Worm (Caenorhabditis elegans) whole organism, L1 larva: ENCODE results near the gene K12H6.8.

Experiments used
- C04F5.9 ChIP-seq: sonication (generic microtip); optimal IDR thresholded peaks from 2 replicates; lab custom pipeline; 2016; ENCODE audit warnings: missing genetic modification characterization, missing compliant biosample characterization
- aha-1 ChIP-seq: fragments of 150-350 bp; optimal IDR thresholded peaks from 2 replicates; lab custom pipeline; 2014; ENCODE audit warnings: missing biosample characterization, missing genetic modification characterization
- alr-1 ChIP-seq: fragments of 200-800 bp; sonication (Bioruptor generic); optimal IDR thresholded peaks from 2 replicates; lab custom pipeline; 2018; ENCODE audit warnings: borderline replicate concordance, mild to moderate bottlenecking, missing genetic modification characterization, missing compliant biosample characterization
- blmp-1 ChIP-seq: fragments of 150-350 bp; optimal IDR thresholded peaks from 2 replicates; lab custom pipeline; 2014; ENCODE audit warnings: missing biosample characterization, missing genetic modification characterization
- ceh-63 ChIP-seq: fragments of 200-800 bp; sonication (Bioruptor generic); optimal IDR thresholded peaks from 2 replicates; lab custom pipeline; 2018; ENCODE audit warnings: mild to moderate bottlenecking, missing genetic modification characterization, missing compliant biosample characterization
- ceh-82 ChIP-seq, 3 experiments: fragments of 150-350 bp in 1 of 3; sonication (generic microtip) in 2 of 3; optimal IDR thresholded peaks; 2 replicates each; lab custom pipeline; 2014 to 2017; ENCODE audit warnings: missing biosample characterization in 3 of 3, missing genetic modification characterization in 3 of 3
- dpl-1 ChIP-seq, 3 experiments: fragments of 150-350 bp in 2 of 3; sonication (generic microtip) in 1 of 3; optimal IDR thresholded peaks; 2 replicates each; lab custom pipeline; 2014 to 2017; ENCODE audit warnings: missing biosample characterization in 3 of 3, missing genetic modification characterization in 3 of 3, missing genetic modification reagents in 3 of 3
- dsc-1 ChIP-seq: sonication (generic microtip); optimal IDR thresholded peaks from 2 replicates; lab custom pipeline; 2016; ENCODE audit warnings: mild to moderate bottlenecking, missing genetic modification characterization, missing compliant biosample characterization
- efl-1 ChIP-seq, 4 experiments: fragments of 150-350 bp; optimal IDR thresholded peaks in 3 of 4; peaks in 1 of 4; 1 replicate in 1 of 4; 2 replicates in 3 of 4; lab custom pipeline; 2014; ENCODE audit warnings: missing biosample characterization in 2 of 4, missing genetic modification characterization in 2 of 4, missing genetic modification reagents in 2 of 4
- egl-27 ChIP-seq, 2 experiments: fragments of 150-350 bp in 1 of 2; sonication (generic microtip); optimal IDR thresholded peaks; 3 replicates each; lab custom pipeline; 2017 to 2018; ENCODE audit warnings: missing biosample characterization in 2 of 2, missing genetic modification characterization in 2 of 2, missing genetic modification reagents in 2 of 2
- ets-5 ChIP-seq: fragments of 200-800 bp; sonication (Bioruptor generic); IDR thresholded peaks from 2 replicates; pipeline ENCODE4 v1.3.6; 2022; ENCODE audit warnings: missing genetic modification characterization, missing compliant biosample characterization
- fkh-10 ChIP-seq: sonication (generic microtip); optimal IDR thresholded peaks from 2 replicates; lab custom pipeline; 2017; ENCODE audit warnings: missing biosample characterization, missing genetic modification reagents, missing genetic modification characterization
- fkh-4 ChIP-seq: sonication (generic microtip); optimal IDR thresholded peaks from 2 replicates; lab custom pipeline; 2016; ENCODE audit warnings: missing compliant biosample characterization, missing genetic modification characterization, borderline replicate concordance
- fkh-8 ChIP-seq: sonication (generic microtip); optimal IDR thresholded peaks from 2 replicates; lab custom pipeline; 2016; ENCODE audit warnings: mild to moderate bottlenecking, missing genetic modification characterization, missing compliant biosample characterization
- grh-1 ChIP-seq: fragments of 200-800 bp; sonication (Bioruptor generic); IDR thresholded peaks from 2 replicates; pipeline ENCODE4 v1.3.6; 2022; ENCODE audit warnings: missing genetic modification reagents, missing genetic modification characterization, missing compliant biosample characterization
- hlh-17 ChIP-seq: fragments of 200-800 bp; sonication (Bioruptor generic); optimal IDR thresholded peaks from 2 replicates; lab custom pipeline; 2018; ENCODE audit warnings: missing genetic modification characterization, mild to moderate bottlenecking, missing compliant biosample characterization, moderate library complexity, borderline replicate concordance
- irx-1 ChIP-seq: sonication (generic microtip); optimal IDR thresholded peaks from 2 replicates; lab custom pipeline; 2016; ENCODE audit warnings: missing genetic modification characterization, missing compliant biosample characterization
- isw-1 ChIP-seq: fragments of 200-800 bp; sonication (Bioruptor generic); IDR thresholded peaks from 2 replicates; pipeline ENCODE4 v1.3.6; 2022; ENCODE audit warnings: missing genetic modification characterization, missing compliant biosample characterization
- lin-15B ChIP-seq: fragments of 150-350 bp; sonication (generic microtip); optimal IDR thresholded peaks from 3 replicates; lab custom pipeline; 2014; ENCODE audit warnings: missing biosample characterization, missing genetic modification characterization
- lin-35 ChIP-seq, 2 experiments: fragments of 150-350 bp; optimal IDR thresholded peaks; 2 replicates each; lab custom pipeline; 2014; ENCODE audit warnings: missing biosample characterization in 2 of 2, missing genetic modification characterization in 2 of 2, missing genetic modification reagents in 2 of 2
- lir-3 ChIP-seq: sonication (generic microtip); optimal IDR thresholded peaks from 2 replicates; lab custom pipeline; 2016; ENCODE audit warnings: mild to moderate bottlenecking, missing genetic modification characterization, moderate library complexity, missing compliant biosample characterization; ENCODE audit not compliant: poor library complexity
- lsy-2 ChIP-seq, 2 experiments: fragments of 150-350 bp; optimal IDR thresholded peaks; 2 replicates each; lab custom pipeline; 2014; ENCODE audit warnings: missing biosample characterization in 2 of 2, missing genetic modification characterization in 2 of 2
- mab-9 ChIP-seq: fragments of 200-800 bp; sonication (Bioruptor generic); IDR thresholded peaks from 2 replicates; pipeline ENCODE4 v1.3.6; 2022; ENCODE audit warnings: missing genetic modification reagents, missing genetic modification characterization, missing compliant biosample characterization
- mep-1 ChIP-seq: fragments of 150-350 bp; optimal IDR thresholded peaks from 2 replicates; lab custom pipeline; 2014; ENCODE audit warnings: missing biosample characterization, missing genetic modification characterization
- nhr-20 ChIP-seq: sonication (generic microtip); optimal IDR thresholded peaks from 2 replicates; lab custom pipeline; 2016; ENCODE audit warnings: mild to moderate bottlenecking, missing genetic modification characterization, missing compliant biosample characterization
- nhr-28 ChIP-seq: fragments of 150-350 bp; optimal IDR thresholded peaks from 2 replicates; lab custom pipeline; 2014; ENCODE audit warnings: missing biosample characterization, missing genetic modification characterization
- nhr-71 ChIP-seq: sonication (generic microtip); optimal IDR thresholded peaks from 2 replicates; lab custom pipeline; 2016; ENCODE audit warnings: mild to moderate bottlenecking, missing genetic modification characterization, moderate library complexity, missing compliant biosample characterization
- nhr-85 ChIP-seq: sonication (generic microtip); peaks from one replicate; lab custom pipeline; 2016; ENCODE audit warnings: missing genetic modification characterization, inconsistent platforms, missing compliant biosample characterization
- pag-3 ChIP-seq: sonication (generic microtip); optimal IDR thresholded peaks from 2 replicates; lab custom pipeline; 2017; ENCODE audit warnings: missing genetic modification characterization, mild to moderate bottlenecking, missing compliant biosample characterization, antibody characterized with exemption, borderline replicate concordance; ENCODE audit not compliant: insufficient read depth
- pqm-1 ChIP-seq: sonication (generic microtip); optimal IDR thresholded peaks from 3 replicates; lab custom pipeline; 2017; ENCODE audit warnings: missing biosample characterization, missing genetic modification characterization
- snpc-4 ChIP-seq: fragments of 150-350 bp; optimal IDR thresholded peaks from 2 replicates; lab custom pipeline; 2014; ENCODE audit warnings: missing biosample characterization, missing genetic modification characterization
- snu-23 ChIP-seq: sonication (generic microtip); optimal IDR thresholded peaks from 2 replicates; lab custom pipeline; 2016; ENCODE audit warnings: missing genetic modification characterization, missing compliant biosample characterization
- swsn-7 ChIP-seq: sonication (generic microtip); optimal IDR thresholded peaks from 2 replicates; lab custom pipeline; 2016; ENCODE audit warnings: missing genetic modification characterization, missing compliant biosample characterization
- tbx-2 ChIP-seq: sonication (generic microtip); optimal IDR thresholded peaks from 2 replicates; lab custom pipeline; 2016; ENCODE audit warnings: missing genetic modification characterization, missing compliant biosample characterization
- tlp-1 ChIP-seq: fragments of 150-350 bp; optimal IDR thresholded peaks from 2 replicates; lab custom pipeline; 2014; ENCODE audit warnings: missing biosample characterization, missing genetic modification characterization
- unc-62 ChIP-seq: fragments of 150-350 bp; optimal IDR thresholded peaks from 2 replicates; lab custom pipeline; 2014; ENCODE audit warnings: missing biosample characterization, missing genetic modification reagents, missing genetic modification characterization
- unc-86 ChIP-seq: sonication (generic microtip); optimal IDR thresholded peaks from 2 replicates; lab custom pipeline; 2016; ENCODE audit warnings: missing genetic modification characterization, missing compliant biosample characterization
- vab-15 ChIP-seq: sonication (generic microtip); optimal IDR thresholded peaks from 2 replicates; lab custom pipeline; 2017; ENCODE audit warnings: missing genotype, mild to moderate bottlenecking, missing genetic modification characterization, missing compliant biosample characterization
- xbp-1 ChIP-seq: sonication (generic microtip); optimal IDR thresholded peaks from 2 replicates; lab custom pipeline; 2016; ENCODE audit warnings: missing genetic modification characterization, missing compliant biosample characterization
- zag-1 ChIP-seq: fragments of 150-350 bp; optimal IDR thresholded peaks from 2 replicates; lab custom pipeline; 2014; ENCODE audit warnings: missing biosample characterization, missing genetic modification characterization
- zip-4 ChIP-seq: fragments of 200-800 bp; sonication (Bioruptor generic); optimal IDR thresholded peaks from 2 replicates; lab custom pipeline; 2018; ENCODE audit warnings: mild to moderate bottlenecking, missing genetic modification characterization, moderate library complexity, missing compliant biosample characterization
- ztf-4 ChIP-seq: fragments of 150-350 bp; optimal IDR thresholded peaks from 2 replicates; lab custom pipeline; 2014; ENCODE audit warnings: missing biosample characterization, missing genetic modification characterization

K12H6.8 gene

DNA sequence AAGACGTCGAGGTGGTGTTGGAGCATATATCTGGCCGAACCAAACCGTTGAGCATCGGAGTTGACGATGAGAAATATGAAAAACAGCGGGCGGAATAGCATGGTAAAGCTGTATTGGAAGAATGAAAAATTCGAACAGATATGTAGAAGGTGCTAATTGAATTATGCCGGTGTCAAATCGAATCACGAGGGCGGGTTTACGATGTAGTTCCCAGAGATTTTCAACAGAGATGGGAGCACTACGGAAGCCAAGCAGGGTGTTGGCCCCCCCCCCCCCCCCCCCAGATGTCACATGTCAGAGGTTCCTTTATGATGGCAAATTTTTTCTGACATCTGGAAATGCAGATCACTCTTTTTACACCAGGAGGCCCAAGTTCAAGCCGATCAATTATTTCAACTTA lies 15.4 kb downstream of the K12H6.8 start, which contains the start of gene Y110A2AL.7 (continued):
- TF ChIP-seq fkh-10 (GFP tag; lab: Kevin White, UChicago) (no peak), unc-86 (no peak)
- TF ChIP-seq, all 84 proteins: peak for 0

DNA sequence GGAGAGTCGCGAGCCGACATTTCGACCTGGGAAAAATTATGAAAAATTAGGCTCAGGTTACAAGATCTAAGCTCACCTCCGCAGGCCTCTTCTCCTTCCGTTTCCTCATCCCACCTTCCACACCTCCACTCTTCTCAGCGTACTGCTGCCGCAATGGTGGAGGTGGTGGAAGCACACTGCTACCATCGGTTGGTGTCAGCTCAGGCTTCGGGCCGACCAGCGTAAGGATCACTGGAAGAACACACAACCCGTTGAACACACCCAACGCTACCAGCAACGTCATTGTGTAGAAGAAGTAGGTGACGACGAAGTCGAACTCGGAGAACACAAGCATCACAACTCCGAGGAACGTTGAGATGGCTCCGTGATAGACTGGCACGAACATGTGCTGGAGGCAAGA lies 18.0 kb downstream of the K12H6.8 start:
- no peak for TF ChIP-seq C04F5.9 (tag; lab: Kevin White, UChicago)
- no peak for TF ChIP-seq snpc-4 (tag; lab: Kevin White, UChicago)
- TF ChIP-seq nhr-20 (tag; lab: Kevin White, UChicago), result no peak
- TF ChIP-seq snu-23 (GFP tag; lab: Kevin White, UChicago), result no peak
- TF ChIP-seq unc-62, result no peak
- TF ChIP-seq mep-1, result no peak
- TF ChIP-seq fkh-4, result no peak
- no peak for TF ChIP-seq ets-5 (GFP tag; lab: Robert Waterston, UW)
- no peak for TF ChIP-seq swsn-7 (tag; lab: Kevin White, UChicago)
- TF ChIP-seq ceh-63 (GFP tag; lab: Kevin White, UChicago), result no peak
- no peak for TF ChIP-seq tbx-2 (tag; lab: Kevin White, UChicago)
- TF ChIP-seq vab-15 (tag; lab: Kevin White, UChicago), result no peak
- no peak for TF ChIP-seq lin-35 (GFP tag; optimal IDR thresholded peaks at IDR 0.05; lab: Kevin White, UChicago)
- no peak for TF ChIP-seq irx-1 (tag; lab: Kevin White, UChicago)

DNA sequence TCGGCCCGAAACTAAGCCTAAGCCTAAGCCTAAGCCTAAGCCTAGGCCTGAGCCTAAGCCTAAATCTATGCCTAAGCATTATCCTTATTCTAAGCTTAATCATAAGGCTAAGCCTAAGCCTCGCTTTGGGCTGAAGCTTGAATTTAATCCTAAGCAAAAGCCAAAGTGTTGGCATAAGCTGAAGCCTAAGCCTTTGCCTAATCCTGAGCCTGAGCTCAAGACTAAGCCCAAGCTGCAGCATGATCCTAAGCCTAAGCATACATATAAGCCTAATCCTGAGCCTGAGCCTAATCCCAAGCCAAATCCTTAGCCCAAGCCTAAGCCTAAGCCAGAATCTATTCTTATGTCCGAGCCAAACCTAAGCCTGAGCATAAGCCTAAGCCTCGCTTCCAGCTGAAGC lies 18.9 kb downstream of the K12H6.8 start:
- no peak for TF ChIP-seq lir-3 (tag; lab: Kevin White, UChicago)
- TF ChIP-seq hlh-17, result no peak
- TF ChIP-seq unc-62, result no peak
- TF ChIP-seq swsn-7 (tag; lab: Kevin White, UChicago), result no peak
- no peak for TF ChIP-seq egl-27 (tag; optimal IDR thresholded peaks at IDR 0.05; lab: Kevin White, UChicago)
- TF ChIP-seq fkh-8 (tag; lab: Kevin White, UChicago), result no peak
- TF ChIP-seq nhr-28 (tag; lab: Kevin White, UChicago), result no peak
- TF ChIP-seq lsy-2 (tag; optimal IDR thresholded peaks at IDR 0.05; lab: Kevin White, UChicago), result no peak
- TF ChIP-seq mep-1, result no peak
- TF ChIP-seq snpc-4 (tag; lab: Kevin White, UChicago), result no peak

DNA sequence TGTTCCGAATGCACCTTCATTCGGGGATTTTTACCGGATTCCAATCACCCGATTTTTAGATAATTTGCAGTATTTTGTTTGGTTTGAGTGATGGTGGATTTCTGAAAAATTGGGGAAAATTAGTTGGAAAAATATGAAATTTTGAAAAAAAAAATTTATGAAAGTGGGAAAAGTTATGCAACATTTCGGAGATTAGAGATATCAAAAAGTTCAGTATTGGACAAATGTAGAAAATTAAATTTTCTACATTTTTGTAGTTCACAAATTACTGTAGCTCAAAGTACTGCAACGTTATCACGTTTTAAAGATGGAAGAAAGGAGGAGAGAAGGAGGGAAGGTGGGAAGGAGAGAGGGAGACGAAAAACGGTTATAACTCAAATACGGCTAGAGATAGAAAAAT lies 24.8 kb downstream of the K12H6.8 start, which contains the start of gene ptc-3:
TSS of gene ptc-3 (minus strand) at position 101 of the 400 bp plus-strand sequence.
- no peak for TF ChIP-seq snpc-4 (tag; lab: Kevin White, UChicago)
- TF ChIP-seq nhr-71 (tag; lab: Kevin White, UChicago), result no peak
- no peak for TF ChIP-seq unc-62
- TF ChIP-seq lin-15B (tag; lab: Kevin White, UChicago), result no peak
- no peak for TF ChIP-seq hlh-17
- no peak for TF ChIP-seq xbp-1 (tag; lab: Kevin White, UChicago)
- no peak for TF ChIP-seq ztf-4 (tag; lab: Kevin White, UChicago)
- TF ChIP-seq ceh-82 (tag; optimal IDR thresholded peaks at IDR 0.05; lab: Kevin White, UChicago), result no peak
- TF ChIP-seq mab-9 (GFP tag; lab: Robert Waterston, UW), result no peak
- TF ChIP-seq nhr-85, result no peak
- no peak for TF ChIP-seq efl-1 (optimal IDR thresholded peaks at IDR 0.05; lab: Kevin White, UChicago)
- TF ChIP-seq efl-1 (GFP tag; optimal IDR thresholded peaks at IDR 0.05 in 1 of 2; lab: Kevin White, UChicago), result no peak

DNA sequence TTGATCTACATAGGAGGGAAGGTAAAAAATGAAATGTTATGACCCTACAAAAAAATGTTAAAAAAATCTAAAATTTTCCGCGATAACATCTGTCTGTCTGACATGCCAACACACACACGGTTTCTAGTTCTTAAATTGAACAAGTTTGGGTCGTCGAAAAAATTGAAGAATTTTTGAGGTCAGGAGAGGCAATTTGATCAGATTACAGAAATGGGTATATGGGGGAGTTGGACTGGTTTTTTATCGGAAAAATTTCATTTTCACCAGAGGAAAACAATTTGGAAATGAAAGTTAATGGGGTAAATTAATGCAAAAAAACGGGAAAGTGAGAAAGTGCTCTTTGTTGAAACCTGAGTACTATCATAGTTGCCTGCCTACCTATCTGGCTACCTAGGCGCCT lies 26.1 kb downstream of the K12H6.8 start:
- no peak for TF ChIP-seq aha-1 (tag; lab: Kevin White, UChicago)
- TF ChIP-seq blmp-1 (tag; lab: Kevin White, UChicago), result peak; percentile 50
- TF ChIP-seq nhr-85, result peak; percentile 29

DNA sequence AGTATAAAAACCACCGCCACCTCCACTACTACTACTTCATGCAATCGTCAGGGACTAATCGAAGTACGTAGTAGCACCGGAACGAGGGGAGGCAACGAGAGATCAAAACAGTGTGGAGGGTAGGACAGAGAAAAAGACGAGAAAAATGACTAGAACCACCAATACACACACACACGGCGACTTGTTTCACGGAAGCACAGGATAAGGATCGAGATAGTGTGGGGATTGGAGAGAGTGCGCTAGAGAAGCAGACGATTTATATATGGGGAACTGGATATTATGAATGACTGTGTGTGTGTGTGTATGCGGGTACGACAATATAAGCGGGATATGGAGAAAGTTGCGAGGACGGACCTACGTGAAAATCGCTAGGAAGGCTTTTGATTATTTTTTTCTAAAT lies 27.1 kb downstream of the K12H6.8 start:
- TF ChIP-seq tlp-1 (tag; lab: Kevin White, UChicago), result no peak
- TF ChIP-seq mab-9 (GFP tag; lab: Robert Waterston, UW), result no peak
- no peak for TF ChIP-seq isw-1 (GFP tag; lab: Robert Waterston, UW)
- no peak for TF ChIP-seq pqm-1 (tag; lab: Kevin White, UChicago)
- peak; percentile 20 for TF ChIP-seq ztf-4 (tag; lab: Kevin White, UChicago)
- TF ChIP-seq zip-4 (GFP tag; lab: Kevin White, UChicago), result no peak
- no peak for TF ChIP-seq pag-3
- no peak for TF ChIP-seq dsc-1 (tag; lab: Kevin White, UChicago)
- TF ChIP-seq dpl-1 (GFP tag; optimal IDR thresholded peaks at IDR 0.05; lab: Kevin White, UChicago), result peak in 1 of 3 experiments; percentile 10
- no peak for TF ChIP-seq snpc-4 (tag; lab: Kevin White, UChicago)
- no peak for TF ChIP-seq alr-1
- TF ChIP-seq nhr-71 (tag; lab: Kevin White, UChicago), result peak; percentile 25
- TF ChIP-seq lsy-2 (tag; optimal IDR thresholded peaks at IDR 0.05; lab: Kevin White, UChicago), result no peak
- TF ChIP-seq grh-1 (GFP tag; lab: Robert Waterston, UW), result 0 out of 2 replicates have a peak, but pooled peaks have one; percentile 45
- TF ChIP-seq irx-1 (tag; lab: Kevin White, UChicago), result no peak
- no peak for TF ChIP-seq zag-1 (tag; lab: Kevin White, UChicago)
